Fruit fly (Drosophila melanogaster): Measurements from ENCODE around the gene CG43063.

- TF ChIP-seq Sin3A (optimal IDR thresholded peaks at IDR 0.05) (no peak), insv (optimal IDR thresholded peaks at IDR 0.05) (no peak), Myc (optimal IDR thresholded peaks at IDR 0.05) (no peak), ttk (optimal IDR thresholded peaks at IDR 0.05) (no peak)
These were observed 15.9 kb upstream of the CG43063 start for dm6 chr3R:13070011-13070619.

Data from Kc167 (cell line).